Fruit fly (Drosophila melanogaster): ENCODE data around the gene p24-2.
"Not testable (repeated sequence)": the region's sequence is repeated elsewhere in the genome, so short reads cannot be mapped to it uniquely, and the experiment has no call there.

The p24-2 gene

dm6 chr3R:9701148-9701703 lies 8.6 kb upstream of the p24-2 start:
- TF ChIP-seq CTCF (optimal IDR thresholded peaks at IDR 0.05) (no peak), CG8478 (optimal IDR thresholded peaks at IDR 0.05) (no peak)

- TF ChIP-seq CTCF (optimal IDR thresholded peaks at IDR 0.05) (no peak), CG8478 (optimal IDR thresholded peaks at IDR 0.05) (no peak)
Observed at dm6 chr3R:9700513-9700912, 7.9 kb upstream of the p24-2 start.

dm6 chr3R:9694999-9695398 lies 2.4 kb upstream of the p24-2 start:
- TF ChIP-seq CG8478 (optimal IDR thresholded peaks at IDR 0.05) (no peak), CTCF (optimal IDR thresholded peaks at IDR 0.05) (peak; percentile 73 to 85)

- not testable (repeated sequence) for TF ChIP-seq CTCF, CG8478 (optimal IDR thresholded peaks at IDR 0.05)
Observed at dm6 chr3R:9685376-9685775, 7.2 kb downstream of the p24-2 start, which contains the start of the genes eca and CG18542. TSS of gene eca (minus strand) at chr3R:9685476. TSS of gene CG18542 (plus strand) at chr3R:9685760.

dm6 chr3R:9684125-9684524 lies 8.5 kb downstream of the p24-2 start, which contains the start of gene CG9444:
TSS of gene CG9444 (minus strand) at chr3R:9684264.
- no peak for TF ChIP-seq CG8478 (optimal IDR thresholded peaks at IDR 0.05)
- no peak for TF ChIP-seq CTCF (optimal IDR thresholded peaks at IDR 0.05)

dm6 chr3R:9683064-9683682 lies 9.4 kb downstream of the p24-2 start:
- no peak for TF ChIP-seq CG8478 (optimal IDR thresholded peaks at IDR 0.05)
- no peak for TF ChIP-seq CTCF (optimal IDR thresholded peaks at IDR 0.05)

dm6 chr3R:9679746-9680145 lies 12.8 kb downstream of the p24-2 start, which contains the start of gene nmdyn-D7:
TSS of gene nmdyn-D7 (plus strand) at chr3R:9679939.
- TF ChIP-seq CTCF (optimal IDR thresholded peaks at IDR 0.05), result no peak
- no peak for TF ChIP-seq CG8478 (optimal IDR thresholded peaks at IDR 0.05)

dm6 chr3R:9677734-9678341 lies 14.8 kb downstream of the p24-2 start, which contains the start of gene p23:
TSS of gene p23 (plus strand) at chr3R:9677927.
- no peak for TF ChIP-seq CG8478 (optimal IDR thresholded peaks at IDR 0.05)
- peak; percentile 79 to 80 for TF ChIP-seq CTCF (optimal IDR thresholded peaks at IDR 0.05)

dm6 chr3R:9674968-9675573 lies 17.5 kb downstream of the p24-2 start, which contains the start of gene Nepl12:
TSS of gene Nepl12 (plus strand) at chr3R:9675523.
- no peak for TF ChIP-seq CG8478 (optimal IDR thresholded peaks at IDR 0.05)

- TF ChIP-seq CTCF (optimal IDR thresholded peaks at IDR 0.05), result no peak
- TF ChIP-seq CG8478 (optimal IDR thresholded peaks at IDR 0.05), result no peak
Observed at dm6 chr3R:9674196-9674693, 18.3 kb downstream of the p24-2 start, which contains the start of gene Dhc1. TSS of gene Dhc1 (minus strand) at chr3R:9674643.

dm6 chr3R:9673207-9673606 lies 19.4 kb downstream of the p24-2 start:
- TF ChIP-seq CTCF (optimal IDR thresholded peaks at IDR 0.05) (peak; percentile 63 to 64), CG8478 (optimal IDR thresholded peaks at IDR 0.05) (no peak)

- no peak for TF ChIP-seq CG8478 (optimal IDR thresholded peaks at IDR 0.05)
Observed at dm6 chr3R:9665405-9665804, 27.2 kb downstream of the p24-2 start.

dm6 chr3R:9646104-9646707 lies 46.4 kb downstream of the p24-2 start, which contains the start of gene Fst:
TSS of gene Fst (minus strand) at chr3R:9646154.
- no peak for TF ChIP-seq CTCF (optimal IDR thresholded peaks at IDR 0.05)
- no peak for TF ChIP-seq CG8478 (optimal IDR thresholded peaks at IDR 0.05)

dm6 chr3R:9644620-9645019 lies 48.0 kb downstream of the p24-2 start:
- no peak for TF ChIP-seq CG8478 (optimal IDR thresholded peaks at IDR 0.05)

- TF ChIP-seq CTCF (optimal IDR thresholded peaks at IDR 0.05), result no peak
- no peak for TF ChIP-seq CG8478 (optimal IDR thresholded peaks at IDR 0.05)
Observed at dm6 chr3R:9643977-9644376, 48.6 kb downstream of the p24-2 start.

Measured in S2 (cell line).